Worm (Caenorhabditis elegans): ENCODE results near the gene C26E6.1.

- TF ChIP-seq dao-5 (tag; optimal IDR thresholded peaks at IDR 0.05) (no peak), W03F9.2 (tag; optimal IDR thresholded peaks at IDR 0.05) (no peak), him-1 (tag; optimal IDR thresholded peaks at IDR 0.05) (no peak)
These were observed 48.0 kb downstream of the C26E6.1 start, which contains the start of gene R144.6 for ce11 chrIII:5004621-5005020.

Data from whole organism, L4/young adult.